Fruit fly (Drosophila melanogaster) whole organism, prepupa: ENCODE measurements around the gene CG42329.

ENCODE experiments used
- CG10631 ChIP-seq: fragments of 200-800 bp; sonication (Bioruptor generic); optimal IDR thresholded peaks from 2 replicates; lab custom pipeline; 2016; ENCODE audit warnings: missing biosample characterization, missing genetic modification characterization
- Sox14 ChIP-seq: fragments of 200-800 bp; sonication (Bioruptor generic); optimal IDR thresholded peaks from 3 replicates; lab custom pipeline; 2016; ENCODE audit warnings: missing biosample characterization, missing genetic modification characterization
- lz ChIP-seq: fragments of 200-800 bp; sonication (Bioruptor generic); optimal IDR thresholded peaks from 3 replicates; lab custom pipeline; 2016; ENCODE audit warnings: missing biosample characterization, missing genetic modification characterization

DNA sequence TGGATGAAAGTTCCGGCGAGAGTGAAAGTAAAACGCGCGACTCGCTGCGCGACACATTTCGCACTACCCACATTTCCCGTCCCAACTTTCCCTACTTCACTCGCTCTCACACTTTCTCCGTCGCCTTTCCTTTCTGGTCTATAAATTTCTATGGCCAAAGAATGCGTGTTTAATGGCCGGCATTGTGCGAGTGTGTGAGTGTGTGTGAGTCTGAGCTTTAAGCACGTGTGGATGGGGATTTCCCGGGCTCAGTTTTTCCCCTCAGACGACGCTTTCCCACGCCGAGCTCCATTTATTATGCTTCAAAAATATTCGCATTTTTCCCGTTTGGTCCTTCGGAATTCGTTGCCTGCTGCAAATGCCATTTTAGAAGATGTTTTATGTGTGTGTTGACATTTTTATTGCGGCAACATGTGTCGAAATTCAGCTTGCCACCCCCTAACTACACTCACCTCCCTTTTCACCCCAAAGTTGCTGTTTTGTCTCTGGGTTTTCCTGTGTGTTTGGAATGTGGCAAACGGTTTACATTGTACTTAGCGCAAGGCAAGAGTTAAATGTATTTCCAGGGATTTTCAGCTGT lies 2.0 kb upstream of the CG42329 start:
- TF ChIP-seq CG10631 (no peak), lz (no peak), Sox14 (GFP tag; lab: Kevin White, UChicago) (no peak)
